Fruit fly (Drosophila melanogaster) whole organism: ENCODE data around the gene RpS21.

Experiments used
- CG8478 ChIP-seq: fragments of >200 bp; optimal IDR thresholded peaks from 2 replicates; lab custom pipeline; 2018; ENCODE audit warnings: inconsistent platforms
- Dll ChIP-seq: fragments of >200 bp; optimal IDR thresholded peaks from 2 replicates; lab custom pipeline; 2017
- usp ChIP-seq: fragments of >200 bp; optimal IDR thresholded peaks from 2 replicates; lab custom pipeline; 2017; ENCODE audit warnings: missing biosample characterization, missing genetic modification characterization, mixed read lengths

- TF ChIP-seq Dll (lab: Kevin White, UChicago) (no peak), CG8478 (lab: Kevin White, UChicago) (no peak), usp (GFP tag; lab: Kevin White, UChicago) (no peak)
Measured at dm6 chr2L:2869008-2869702, 13.3 kb downstream of the RpS21 start, which contains the start of gene CG8813.
